Worm (Caenorhabditis elegans) whole organism, L1 larva: ENCODE data around the gene trpp-9.

Experiments used
- C16A3.4 ChIP-seq: fragments of 150-350 bp; optimal IDR thresholded peaks from 2 replicates; lab custom pipeline; 2014; ENCODE audit warnings: missing biosample characterization, missing genetic modification characterization
- alr-1 ChIP-seq: fragments of 200-800 bp; sonication (Bioruptor generic); optimal IDR thresholded peaks from 2 replicates; lab custom pipeline; 2018; ENCODE audit warnings: borderline replicate concordance, mild to moderate bottlenecking, missing genetic modification characterization, missing compliant biosample characterization
- aly-2 ChIP-seq: fragments of 150-350 bp; optimal IDR thresholded peaks from 2 replicates; lab custom pipeline; 2014; ENCODE audit warnings: missing biosample characterization, missing genetic modification characterization
- ama-1 ChIP-seq: fragments of 150-350 bp; optimal IDR thresholded peaks from 2 replicates; lab custom pipeline; 2014
- blmp-1 ChIP-seq: fragments of 150-350 bp; optimal IDR thresholded peaks from 2 replicates; lab custom pipeline; 2014; ENCODE audit warnings: missing biosample characterization, missing genetic modification characterization
- ceh-8 ChIP-seq: fragments of 200-800 bp; sonication (Bioruptor generic); optimal IDR thresholded peaks from 2 replicates; lab custom pipeline; 2018; ENCODE audit warnings: mild to moderate bottlenecking, missing genetic modification characterization, moderate library complexity, missing compliant biosample characterization
- ceh-82 ChIP-seq, 3 experiments: fragments of 150-350 bp in 1 of 3; sonication (generic microtip) in 2 of 3; optimal IDR thresholded peaks; 2 replicates each; lab custom pipeline; 2014 to 2017; ENCODE audit warnings: missing biosample characterization in 3 of 3, missing genetic modification characterization in 3 of 3
- efl-1 ChIP-seq, 4 experiments: fragments of 150-350 bp; optimal IDR thresholded peaks in 3 of 4; peaks in 1 of 4; 1 replicate in 1 of 4; 2 replicates in 3 of 4; lab custom pipeline; 2014; ENCODE audit warnings: missing biosample characterization in 2 of 4, missing genetic modification characterization in 2 of 4, missing genetic modification reagents in 2 of 4
- egl-13 ChIP-seq: sonication (generic microtip); optimal IDR thresholded peaks from 2 replicates; lab custom pipeline; 2016; ENCODE audit warnings: missing genotype, missing genetic modification reagents, missing genetic modification characterization, missing compliant biosample characterization
- elt-2 ChIP-seq: sonication (generic microtip); optimal IDR thresholded peaks from 2 replicates; lab custom pipeline; 2016; ENCODE audit warnings: missing genetic modification characterization, mild to moderate bottlenecking, inconsistent platforms, missing compliant biosample characterization, missing genetic modification reagents
- elt-3 ChIP-seq, 6 experiments: fragments of 150-350 bp in 1 of 6; sonication (generic microtip); optimal IDR thresholded peaks; 2 replicates each; lab custom pipeline; 2017 to 2018; ENCODE audit warnings: missing biosample characterization in 6 of 6, missing genetic modification characterization in 6 of 6, inconsistent platforms in 1 of 6
- fkh-10 ChIP-seq: sonication (generic microtip); optimal IDR thresholded peaks from 2 replicates; lab custom pipeline; 2017; ENCODE audit warnings: missing biosample characterization, missing genetic modification reagents, missing genetic modification characterization
- fkh-4 ChIP-seq: sonication (generic microtip); optimal IDR thresholded peaks from 2 replicates; lab custom pipeline; 2016; ENCODE audit warnings: missing compliant biosample characterization, missing genetic modification characterization, borderline replicate concordance
- fkh-8 ChIP-seq: sonication (generic microtip); optimal IDR thresholded peaks from 2 replicates; lab custom pipeline; 2016; ENCODE audit warnings: mild to moderate bottlenecking, missing genetic modification characterization, missing compliant biosample characterization
- hlh-17 ChIP-seq: fragments of 200-800 bp; sonication (Bioruptor generic); optimal IDR thresholded peaks from 2 replicates; lab custom pipeline; 2018; ENCODE audit warnings: missing genetic modification characterization, mild to moderate bottlenecking, missing compliant biosample characterization, moderate library complexity, borderline replicate concordance
- jun-1 ChIP-seq: fragments of 150-350 bp; optimal IDR thresholded peaks from 2 replicates; lab custom pipeline; 2014; ENCODE audit warnings: missing biosample characterization, missing genetic modification reagents, missing genetic modification characterization
- lin-13 ChIP-seq: fragments of 150-350 bp; optimal IDR thresholded peaks from 2 replicates; lab custom pipeline; 2014; ENCODE audit warnings: missing biosample characterization, missing genetic modification reagents, missing genetic modification characterization
- lin-14 ChIP-seq: fragments of 200-800 bp; sonication (Bioruptor generic); optimal IDR thresholded peaks from 2 replicates; lab custom pipeline; 2018; ENCODE audit warnings: mild to moderate bottlenecking, missing genetic modification characterization, moderate library complexity, missing compliant biosample characterization
- lin-35 ChIP-seq, 2 experiments: fragments of 150-350 bp; optimal IDR thresholded peaks; 2 replicates each; lab custom pipeline; 2014; ENCODE audit warnings: missing biosample characterization in 2 of 2, missing genetic modification characterization in 2 of 2, missing genetic modification reagents in 2 of 2
- lin-39 ChIP-seq: fragments of 150-350 bp; optimal IDR thresholded peaks from 2 replicates; lab custom pipeline; 2014; ENCODE audit warnings: missing biosample characterization, missing genetic modification reagents, missing genetic modification characterization
- lir-3 ChIP-seq: sonication (generic microtip); optimal IDR thresholded peaks from 2 replicates; lab custom pipeline; 2016; ENCODE audit warnings: mild to moderate bottlenecking, missing genetic modification characterization, moderate library complexity, missing compliant biosample characterization; ENCODE audit not compliant: poor library complexity
- mab-9 ChIP-seq: fragments of 200-800 bp; sonication (Bioruptor generic); IDR thresholded peaks from 2 replicates; pipeline ENCODE4 v1.3.6; 2022; ENCODE audit warnings: missing genetic modification reagents, missing genetic modification characterization, missing compliant biosample characterization
- mdl-1 ChIP-seq, 2 experiments: fragments of 150-350 bp; optimal IDR thresholded peaks; 2 replicates each; lab custom pipeline; 2014 to 2017; ENCODE audit warnings: missing biosample characterization in 2 of 2, missing genetic modification characterization in 2 of 2, inconsistent platforms in 1 of 2
- mef-2 ChIP-seq: fragments of 150-350 bp; optimal IDR thresholded peaks from 2 replicates; lab custom pipeline; 2014; ENCODE audit warnings: missing biosample characterization, missing genetic modification characterization
- nhr-19 ChIP-seq: fragments of 200-800 bp; sonication (Bioruptor generic); conservative IDR thresholded peaks from 2 replicates; pipeline ENCODE4 v1.3.6; 2022; ENCODE audit warnings: missing genetic modification characterization, missing compliant biosample characterization
- nhr-20 ChIP-seq: sonication (generic microtip); optimal IDR thresholded peaks from 2 replicates; lab custom pipeline; 2016; ENCODE audit warnings: mild to moderate bottlenecking, missing genetic modification characterization, missing compliant biosample characterization
- nhr-237 ChIP-seq: fragments of 150-350 bp; optimal IDR thresholded peaks from 2 replicates; lab custom pipeline; 2014; ENCODE audit warnings: missing biosample characterization, missing genetic modification characterization
- nhr-28 ChIP-seq: fragments of 150-350 bp; optimal IDR thresholded peaks from 2 replicates; lab custom pipeline; 2014; ENCODE audit warnings: missing biosample characterization, missing genetic modification characterization
- nhr-47 ChIP-seq: sonication (generic microtip); optimal IDR thresholded peaks from 2 replicates; lab custom pipeline; 2016; ENCODE audit warnings: mild to moderate bottlenecking, missing genetic modification characterization, moderate library complexity, missing compliant biosample characterization
- nhr-71 ChIP-seq: sonication (generic microtip); optimal IDR thresholded peaks from 2 replicates; lab custom pipeline; 2016; ENCODE audit warnings: mild to moderate bottlenecking, missing genetic modification characterization, moderate library complexity, missing compliant biosample characterization
- nhr-76 ChIP-seq: sonication (generic microtip); optimal IDR thresholded peaks from 2 replicates; lab custom pipeline; 2017; ENCODE audit warnings: missing biosample characterization, missing genetic modification characterization
- nhr-77 ChIP-seq: fragments of 150-350 bp; optimal IDR thresholded peaks from 2 replicates; lab custom pipeline; 2014; ENCODE audit warnings: missing biosample characterization, missing genetic modification characterization
- nhr-85 ChIP-seq: sonication (generic microtip); peaks from one replicate; lab custom pipeline; 2016; ENCODE audit warnings: missing genetic modification characterization, inconsistent platforms, missing compliant biosample characterization
- nhr-90 ChIP-seq: sonication (generic microtip); optimal IDR thresholded peaks from 2 replicates; lab custom pipeline; 2016; ENCODE audit warnings: mild to moderate bottlenecking, missing genetic modification characterization, missing compliant biosample characterization; ENCODE audit not compliant: poor library complexity
- pag-3 ChIP-seq: sonication (generic microtip); optimal IDR thresholded peaks from 2 replicates; lab custom pipeline; 2017; ENCODE audit warnings: missing genetic modification characterization, mild to moderate bottlenecking, missing compliant biosample characterization, antibody characterized with exemption, borderline replicate concordance; ENCODE audit not compliant: insufficient read depth
- pax-3 ChIP-seq: fragments of 200-800 bp; sonication (Bioruptor generic); optimal IDR thresholded peaks from 2 replicates; lab custom pipeline; 2018; ENCODE audit warnings: mild to moderate bottlenecking, missing genetic modification characterization, moderate library complexity, missing compliant biosample characterization
- pqm-1 ChIP-seq: sonication (generic microtip); optimal IDR thresholded peaks from 3 replicates; lab custom pipeline; 2017; ENCODE audit warnings: missing biosample characterization, missing genetic modification characterization
- skn-1 ChIP-seq: fragments of 150-350 bp; optimal IDR thresholded peaks from 2 replicates; lab custom pipeline; 2014; ENCODE audit warnings: missing biosample characterization, missing genetic modification characterization
- snpc-4 ChIP-seq: fragments of 150-350 bp; optimal IDR thresholded peaks from 2 replicates; lab custom pipeline; 2014; ENCODE audit warnings: missing biosample characterization, missing genetic modification characterization
- sox-4 ChIP-seq: sonication (generic microtip); optimal IDR thresholded peaks from 2 replicates; lab custom pipeline; 2016; ENCODE audit warnings: missing genetic modification characterization, missing compliant biosample characterization
- swsn-7 ChIP-seq: sonication (generic microtip); optimal IDR thresholded peaks from 2 replicates; lab custom pipeline; 2016; ENCODE audit warnings: missing genetic modification characterization, missing compliant biosample characterization
- unc-130 ChIP-seq: fragments of 150-350 bp; optimal IDR thresholded peaks from 2 replicates; lab custom pipeline; 2017; ENCODE audit warnings: missing biosample characterization, missing genetic modification characterization, inconsistent platforms
- unc-30 ChIP-seq: sonication (generic microtip); optimal IDR thresholded peaks from 2 replicates; lab custom pipeline; 2017; ENCODE audit warnings: missing biosample characterization, missing genetic modification characterization
- xbp-1 ChIP-seq: sonication (generic microtip); optimal IDR thresholded peaks from 2 replicates; lab custom pipeline; 2016; ENCODE audit warnings: missing genetic modification characterization, missing compliant biosample characterization
- ztf-11 ChIP-seq, 2 experiments: sonication (generic microtip); optimal IDR thresholded peaks; 2 replicates each; lab custom pipeline; 2016 to 2017; ENCODE audit warnings: missing genetic modification characterization in 2 of 2, missing biosample characterization in 1 of 2, missing compliant biosample characterization in 1 of 2

The trpp-9 gene

ce11 chrX:11518415-11518814 is 45.3 kb upstream of the trpp-9 start:
- TF ChIP-seq unc-130 (tag; lab: Kevin White, UChicago) (no peak), xbp-1 (no peak), egl-13 (tag; lab: Kevin White, UChicago) (no peak), mef-2 (no peak), nhr-28 (tag; lab: Kevin White, UChicago) (no peak), ama-1 (no peak), lin-13 (GFP tag; lab: Kevin White, UChicago) (no peak), nhr-77 (tag; lab: Kevin White, UChicago) (no peak)
- TF ChIP-seq, all 84 proteins: peak for 0

DNA sequence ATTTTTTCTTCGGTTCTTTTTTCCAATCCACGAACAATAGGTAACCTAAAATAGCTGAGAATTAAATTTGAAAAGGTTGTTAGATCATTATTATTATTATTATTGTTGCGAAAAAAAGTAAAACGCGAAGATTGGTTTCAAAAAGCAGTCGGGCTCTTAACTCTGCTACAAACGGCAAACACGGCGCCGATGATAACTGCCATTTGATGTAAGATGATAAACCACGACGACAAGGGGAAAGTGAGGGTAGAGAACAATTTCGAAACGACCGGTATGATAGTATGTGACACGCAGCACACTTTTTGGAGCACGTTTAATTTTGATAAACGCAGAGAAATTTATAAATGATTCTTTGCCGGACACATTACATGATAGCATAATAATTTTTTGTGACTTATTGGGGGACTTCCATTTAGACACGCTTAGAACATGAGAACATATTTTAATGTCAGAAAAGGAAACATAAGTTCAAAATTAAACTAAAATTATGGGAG is 44.7 kb upstream of the trpp-9 start, which contains the start of gene hpo-34:
hpo-34 (minus strand) TSS at position 51 of the 494 bp plus-strand sequence.
- TF ChIP-seq nhr-71 (tag; lab: Kevin White, UChicago): peak; percentile 16
- TF ChIP-seq nhr-19 (GFP tag; lab: Robert Waterston, UW): no peak
- TF ChIP-seq lin-14: peak; percentile 19
- peak; percentile 3 for TF ChIP-seq nhr-90
- no peak for TF ChIP-seq mab-9
- TF ChIP-seq sox-4: no peak
- TF ChIP-seq lin-35 (GFP tag; optimal IDR thresholded peaks at IDR 0.05; lab: Kevin White, UChicago): peak in 1 of 2 experiments; percentile 38
- no peak for TF ChIP-seq nhr-76 (tag; lab: Kevin White, UChicago)
- no peak for TF ChIP-seq hlh-17 (GFP tag; lab: Kevin White, UChicago)
- peak in 1 of 2 experiments; percentile 16 for TF ChIP-seq mdl-1 (tag; optimal IDR thresholded peaks at IDR 0.05; lab: Kevin White, UChicago)
- TF ChIP-seq aly-2 (tag; lab: Kevin White, UChicago): no peak
- TF ChIP-seq skn-1 (tag; lab: Kevin White, UChicago): no peak
- TF ChIP-seq elt-2 (tag; lab: Kevin White, UChicago): peak; percentile 85
- TF ChIP-seq nhr-237: no peak

DNA sequence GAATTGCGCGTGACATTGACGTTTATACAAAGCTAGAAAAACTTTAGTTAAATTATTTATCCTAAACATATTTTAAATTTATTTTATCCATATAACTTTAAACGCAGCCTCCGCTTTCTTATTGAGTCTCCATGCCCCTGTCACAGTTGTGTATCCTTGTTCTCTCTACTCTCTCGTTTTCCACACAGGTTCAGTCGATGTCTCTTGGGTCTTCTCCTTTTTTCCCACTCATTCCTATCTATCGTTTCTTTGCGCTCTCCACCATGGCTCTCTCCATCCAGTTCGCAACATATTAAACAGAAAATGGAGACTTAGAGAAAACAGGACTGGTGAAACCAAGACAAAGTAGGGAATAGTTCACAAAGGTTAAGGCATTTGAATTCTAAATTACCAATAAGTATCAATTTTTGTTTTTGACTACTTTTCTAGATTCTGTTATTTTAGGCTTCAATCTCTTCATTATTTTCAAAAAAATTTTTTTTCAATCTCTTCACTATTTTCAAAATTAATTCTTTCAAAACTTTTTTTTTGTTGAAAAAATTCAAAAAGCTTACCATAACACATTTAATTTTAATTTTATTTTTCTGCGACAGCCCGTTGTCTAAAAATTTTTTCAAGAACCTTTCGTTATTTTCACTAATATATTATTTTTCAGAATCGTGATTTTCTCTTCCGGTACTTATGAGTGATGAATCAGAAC is 41.5 kb upstream of the trpp-9 start, which contains the start of gene sdc-2:
sdc-2 (plus strand) TSS at position 650 of the 700 bp plus-strand sequence.
- TF ChIP-seq xbp-1 (peak; percentile 30), C16A3.4 (tag; lab: Kevin White, UChicago) (peak; percentile 90), nhr-71 (tag; lab: Kevin White, UChicago) (peak; percentile 81), jun-1 (tag; lab: Kevin White, UChicago) (peak; percentile 76), aly-2 (tag; lab: Kevin White, UChicago) (peak; percentile 29), fkh-10 (GFP tag; lab: Kevin White, UChicago) (peak; percentile 37), nhr-77 (tag; lab: Kevin White, UChicago) (peak; percentile 85), efl-1 (optimal IDR thresholded peaks at IDR 0.05; lab: Kevin White, UChicago) (peak; percentile 44 to 47), efl-1 (GFP tag; optimal IDR thresholded peaks at IDR 0.05 in 1 of 2; lab: Kevin White, UChicago) (no peak), swsn-7 (tag; lab: Kevin White, UChicago) (peak; percentile 68), fkh-4 (tag; lab: Kevin White, UChicago) (no peak), nhr-19 (GFP tag; lab: Robert Waterston, UW) (peak; percentile 58), ceh-8 (no peak), egl-13 (tag; lab: Kevin White, UChicago) (peak; percentile 53), nhr-20 (tag; lab: Kevin White, UChicago) (peak; percentile 78), snpc-4 (tag; lab: Kevin White, UChicago) (no peak), ztf-11 (tag; optimal IDR thresholded peaks at IDR 0.05; lab: Kevin White, UChicago) (peak in 1 of 2 experiments; percentile 7), nhr-90 (peak; percentile 82), pag-3 (tag; lab: Kevin White, UChicago) (no peak), ceh-82 (tag; optimal IDR thresholded peaks at IDR 0.05; lab: Kevin White, UChicago) (peak in 2 of 3 experiments; percentile 69 to 73), blmp-1 (peak; percentile 66), skn-1 (tag; lab: Kevin White, UChicago) (peak; percentile 47), lin-14 (peak; percentile 84), fkh-8 (tag; lab: Kevin White, UChicago) (peak; percentile 63), nhr-47 (tag; lab: Kevin White, UChicago) (peak; percentile 82), alr-1 (no peak), nhr-85 (tag; lab: Kevin White, UChicago) (peak; percentile 60), pqm-1 (tag; lab: Kevin White, UChicago) (no peak), lin-39 (tag; lab: Kevin White, UChicago) (no peak), lir-3 (tag; lab: Kevin White, UChicago) (peak; percentile 49), elt-3 (tag; optimal IDR thresholded peaks at IDR 0.05; lab: Kevin White, UChicago) (peak in 3 of 6 experiments; percentile 6 to 68 (median 40)), pax-3 (tag; lab: Kevin White, UChicago) (no peak), lin-35 (GFP tag; optimal IDR thresholded peaks at IDR 0.05; lab: Kevin White, UChicago) (peak; percentile 44 to 77), unc-30 (tag; lab: Kevin White, UChicago) (no peak)
